Fruit fly (Drosophila melanogaster): Measurements from ENCODE around the gene CG14712.

The CG14712 gene

DNA sequence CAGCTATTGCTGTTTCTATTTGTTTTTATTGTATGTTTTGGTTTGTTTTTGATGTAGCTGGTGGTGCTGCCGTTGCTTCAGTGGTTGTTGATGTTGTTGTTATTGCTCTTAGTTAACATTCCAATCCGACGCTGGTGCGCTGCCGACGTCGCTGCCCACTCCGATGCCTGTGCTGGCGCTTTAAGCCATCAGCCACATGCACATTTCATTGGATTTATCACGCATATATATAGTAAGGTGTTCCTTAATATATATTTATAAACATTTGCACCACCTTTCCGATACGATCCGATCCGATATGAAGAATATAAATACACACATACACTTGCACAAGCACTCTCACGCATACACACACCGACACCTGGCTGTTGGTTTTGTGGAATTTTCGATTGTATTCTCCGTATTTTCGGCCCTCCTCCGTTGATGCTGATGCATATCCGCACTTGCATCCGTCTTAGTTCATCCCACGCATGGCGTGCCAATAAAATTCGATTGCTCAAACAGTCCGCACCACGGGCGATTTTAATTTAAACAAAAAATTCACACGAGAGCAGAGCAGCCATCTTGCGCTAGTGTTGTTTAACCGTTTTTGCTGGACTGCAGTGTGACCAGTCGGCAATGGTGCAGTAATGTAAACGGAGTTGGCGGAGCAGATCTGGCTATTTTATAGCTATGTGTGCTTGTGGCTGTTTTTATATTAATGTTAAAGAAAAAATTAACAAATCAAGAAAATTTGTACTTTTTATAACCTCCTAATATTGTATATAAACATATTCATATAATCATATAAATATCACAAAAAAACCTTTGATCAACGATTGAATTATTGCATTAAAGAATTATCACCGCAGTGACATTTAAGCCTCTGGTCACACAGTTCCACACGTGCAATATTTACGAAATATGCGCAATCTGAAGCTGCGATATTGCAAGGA, 21.8 kb downstream of the CG14712 start, which contains the start of the genes Csk and Elp1 (continued):
- no peak for TF ChIP-seq CG1832 (GFP tag; optimal IDR thresholded peaks at IDR 0.05)
- TF ChIP-seq CG15269 (tag; optimal IDR thresholded peaks at IDR 0.05): peak; percentile 44
- TF ChIP-seq dpn (GFP tag; optimal IDR thresholded peaks at IDR 0.05): peak; percentile 50 to 63
- TF ChIP-seq eyg (GFP tag; optimal IDR thresholded peaks at IDR 0.05): no peak
- TF ChIP-seq esg (GFP tag; conservative IDR thresholded peaks at IDR 0.05): no peak
- TF ChIP-seq CG2116 (GFP tag; optimal IDR thresholded peaks at IDR 0.05): peak; percentile 71
- TF ChIP-seq CG1529 (GFP tag; optimal IDR thresholded peaks at IDR 0.05): no peak
- TF ChIP-seq CG2875 (GFP tag; optimal IDR thresholded peaks at IDR 0.05): no peak
- TF ChIP-seq HLH54F (GFP tag; optimal IDR thresholded peaks at IDR 0.05): peak; percentile 41
- peak; percentile 50 for TF ChIP-seq unpg (GFP tag; optimal IDR thresholded peaks at IDR 0.05)
- no peak for TF ChIP-seq HLH4C (GFP tag; IDR thresholded peaks at IDR 0.05; ENCODE audit: partially characterized antibody)
- TF ChIP-seq CG14667 (GFP tag; IDR thresholded peaks at IDR 0.05): no peak
- no peak for TF ChIP-seq sens-2 (GFP tag; IDR thresholded peaks at IDR 0.05)
- no peak for TF ChIP-seq hth (optimal IDR thresholded peaks at IDR 0.05)
- TF ChIP-seq CG10959 (GFP tag; IDR thresholded peaks at IDR 0.05): no peak
- no peak for TF ChIP-seq CG17568 (GFP tag; optimal IDR thresholded peaks at IDR 0.05)
- no peak for TF ChIP-seq CG6854 (GFP tag; optimal IDR thresholded peaks at IDR 0.05)
- peak; percentile 81 for TF ChIP-seq Ets97D (GFP tag; optimal IDR thresholded peaks at IDR 0.05)
- peak; percentile 74 for TF ChIP-seq CG15514 (GFP tag; optimal IDR thresholded peaks at IDR 0.05)
- no peak for TF ChIP-seq Mes4 (GFP tag; optimal IDR thresholded peaks at IDR 0.05)
- TF ChIP-seq Jarid2 (GFP tag; optimal IDR thresholded peaks at IDR 0.05): peak; percentile 30
- no peak for TF ChIP-seq CG2129 (GFP tag; IDR thresholded peaks at IDR 0.05; ENCODE audit: partially characterized antibody)
- no peak for TF ChIP-seq B-H1 (GFP tag; IDR thresholded peaks at IDR 0.05)
- TF ChIP-seq inv (GFP tag; IDR thresholded peaks at IDR 0.05; ENCODE audit: partially characterized antibody): peak; percentile 37; the same call in 1 of the 2 replicates
- no peak for TF ChIP-seq CG11247 (GFP tag; IDR thresholded peaks at IDR 0.05)
- 0 out of 2 replicates have a peak, but pooled peaks have one; percentile 15 for TF ChIP-seq seq (GFP tag; IDR thresholded peaks at IDR 0.05)
- TF ChIP-seq CG11696 (GFP tag; IDR thresholded peaks at IDR 0.05): no peak
- TF ChIP-seq caup (GFP tag; optimal IDR thresholded peaks at IDR 0.05; ENCODE audit: severe bottlenecking): peak; percentile 17
- TF ChIP-seq CG11504 (tag; optimal IDR thresholded peaks at IDR 0.05): peak; percentile 75
- TF ChIP-seq CG7786 (GFP tag; optimal IDR thresholded peaks at IDR 0.05): no peak
- no peak for TF ChIP-seq CG5180 (GFP tag; optimal IDR thresholded peaks at IDR 0.05)
- TF ChIP-seq CG15601 (tag; optimal IDR thresholded peaks at IDR 0.05): peak; percentile 64
- TF ChIP-seq CG10543 (GFP tag; optimal IDR thresholded peaks at IDR 0.05): peak; percentile 64
- no peak for TF ChIP-seq CG16813 (GFP tag; IDR thresholded peaks at IDR 0.05; ENCODE audit: partially characterized antibody)
- no peak for TF ChIP-seq CG7987 (GFP tag; optimal IDR thresholded peaks at IDR 0.05)
- peak; percentile 16 for TF ChIP-seq exex (tag; optimal IDR thresholded peaks at IDR 0.05)
- peak; percentile 30 for TF ChIP-seq CG8388 (GFP tag; optimal IDR thresholded peaks at IDR 0.05)
- TF ChIP-seq Lim3 (GFP tag; IDR thresholded peaks at IDR 0.05): no peak
- TF ChIP-seq unc-4 (GFP tag; IDR thresholded peaks at IDR 0.05; ENCODE audit: partially characterized antibody): 0 out of 2 replicates have a peak, but pooled peaks have one; percentile 13
- no peak for TF ChIP-seq CTCF (GFP tag; optimal IDR thresholded peaks at IDR 0.05)
- TF ChIP-seq eve (GFP tag; optimal IDR thresholded peaks at IDR 0.05): peak in 1 of 2 experiments; percentile 50
- TF ChIP-seq MBD-R2 (GFP tag; IDR thresholded peaks at IDR 0.05): peak; percentile 52
- peak; percentile 10 for TF ChIP-seq fd64A (GFP tag; optimal IDR thresholded peaks at IDR 0.05)
- TF ChIP-seq ara (GFP tag; IDR thresholded peaks at IDR 0.05): peak; percentile 24; the same call in 1 of the 2 replicates
- TF ChIP-seq ac (GFP tag; optimal IDR thresholded peaks at IDR 0.05): no peak
- no peak for TF ChIP-seq schlank (tag; optimal IDR thresholded peaks at IDR 0.05)
- no peak for TF ChIP-seq vfl (GFP tag; optimal IDR thresholded peaks at IDR 0.05)
- TF ChIP-seq BEAF-32 (GFP tag; optimal IDR thresholded peaks at IDR 0.05): peak; percentile 55

All from whole organism, embryonic.